Fruit fly (Drosophila melanogaster): ENCODE measurements around the gene PIG-Wa.

- no peak for TF ChIP-seq CG7368 (GFP tag; optimal IDR thresholded peaks at IDR 0.05)
- no peak for TF ChIP-seq CG8632 (GFP tag; optimal IDR thresholded peaks at IDR 0.05)
Observed at dm6 chr2L:2413093-2413492, 30.1 kb downstream of the PIG-Wa start.

Data from whole organism, prepupa.